Fruit fly (Drosophila melanogaster) whole organism, wandering third instar larva: ENCODE data around the gene HERC2.

ENCODE experiments used
- CG32264 ChIP-seq: fragments of 200-800 bp; sonication (Bioruptor generic); optimal IDR thresholded peaks from 2 replicates; lab custom pipeline; 2016; ENCODE audit warnings: missing biosample characterization, missing genetic modification characterization
- CrebA ChIP-seq: fragments of 200-800 bp; sonication (Bioruptor generic); optimal IDR thresholded peaks from 2 replicates; lab custom pipeline; 2016; ENCODE audit warnings: missing biosample characterization, mild to moderate bottlenecking, missing genetic modification characterization, borderline replicate concordance
- Hr78 ChIP-seq: fragments of >200 bp; optimal IDR thresholded peaks from 2 replicates; lab custom pipeline; 2017; ENCODE audit warnings: missing biosample characterization, missing genetic modification characterization
- OdsH ChIP-seq: fragments of 200-800 bp; sonication (Bioruptor generic); optimal IDR thresholded peaks from 2 replicates; lab custom pipeline; 2016; ENCODE audit warnings: missing biosample characterization, mild to moderate bottlenecking, missing genetic modification characterization
- brk ChIP-seq: fragments of 200-800 bp; sonication (Bioruptor generic); optimal IDR thresholded peaks from 2 replicates; lab custom pipeline; 2016; ENCODE audit warnings: missing biosample characterization, mild to moderate bottlenecking, missing genetic modification characterization
- h ChIP-seq: fragments of 200-800 bp; sonication (Bioruptor generic); optimal IDR thresholded peaks from 3 replicates; lab custom pipeline; 2016; ENCODE audit warnings: missing biosample characterization, mild to moderate bottlenecking, missing genetic modification characterization
- pan ChIP-seq: fragments of >200 bp; optimal IDR thresholded peaks from 2 replicates; lab custom pipeline; 2017
- sage ChIP-seq: fragments of 200-800 bp; sonication (Bioruptor generic); optimal IDR thresholded peaks from 2 replicates; lab custom pipeline; 2016; ENCODE audit warnings: missing biosample characterization, mild to moderate bottlenecking, missing genetic modification characterization
- woc ChIP-seq: sonication (Bioruptor generic); optimal IDR thresholded peaks from 2 replicates; lab custom pipeline; 2016; ENCODE audit warnings: missing biosample characterization, mild to moderate bottlenecking, missing genetic modification characterization

DNA sequence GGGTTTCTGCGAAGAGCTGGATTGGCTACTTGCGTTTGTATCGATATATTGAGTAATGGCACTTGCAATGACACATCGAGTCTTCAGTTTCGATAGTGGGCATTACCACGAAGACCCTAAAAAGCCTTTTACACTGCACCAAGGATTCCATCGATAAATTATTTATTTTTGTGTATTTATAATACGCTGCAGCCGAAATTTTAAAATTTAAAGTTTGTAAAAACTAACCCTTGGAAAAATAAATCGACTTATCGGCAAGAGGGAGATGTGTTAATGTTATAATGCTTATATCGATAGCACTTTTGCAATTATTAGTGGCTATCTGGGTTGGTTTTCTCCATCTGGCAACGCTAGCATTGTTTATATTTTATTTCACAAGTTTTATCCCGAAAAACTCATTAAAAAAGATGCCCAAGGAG is 29.6 kb downstream of the HERC2 start, which contains the start of the genes Pp4-19C and cactin:
- TF ChIP-seq Hr78 (GFP tag; lab: Kevin White, UChicago) = no peak
- no peak for TF ChIP-seq pan (lab: Kevin White, UChicago)
- TF ChIP-seq CrebA (GFP tag; lab: Kevin White, UChicago) = no peak
- TF ChIP-seq CG32264 = no peak
- peak; percentile 47 for TF ChIP-seq h
- no peak for TF ChIP-seq woc
- TF ChIP-seq sage = no peak
- no peak for TF ChIP-seq OdsH (GFP tag; lab: Kevin White, UChicago)
- no peak for TF ChIP-seq brk
